Fruit fly (Drosophila melanogaster): ENCODE results near the gene SWIP.

The SWIP gene

DNA sequence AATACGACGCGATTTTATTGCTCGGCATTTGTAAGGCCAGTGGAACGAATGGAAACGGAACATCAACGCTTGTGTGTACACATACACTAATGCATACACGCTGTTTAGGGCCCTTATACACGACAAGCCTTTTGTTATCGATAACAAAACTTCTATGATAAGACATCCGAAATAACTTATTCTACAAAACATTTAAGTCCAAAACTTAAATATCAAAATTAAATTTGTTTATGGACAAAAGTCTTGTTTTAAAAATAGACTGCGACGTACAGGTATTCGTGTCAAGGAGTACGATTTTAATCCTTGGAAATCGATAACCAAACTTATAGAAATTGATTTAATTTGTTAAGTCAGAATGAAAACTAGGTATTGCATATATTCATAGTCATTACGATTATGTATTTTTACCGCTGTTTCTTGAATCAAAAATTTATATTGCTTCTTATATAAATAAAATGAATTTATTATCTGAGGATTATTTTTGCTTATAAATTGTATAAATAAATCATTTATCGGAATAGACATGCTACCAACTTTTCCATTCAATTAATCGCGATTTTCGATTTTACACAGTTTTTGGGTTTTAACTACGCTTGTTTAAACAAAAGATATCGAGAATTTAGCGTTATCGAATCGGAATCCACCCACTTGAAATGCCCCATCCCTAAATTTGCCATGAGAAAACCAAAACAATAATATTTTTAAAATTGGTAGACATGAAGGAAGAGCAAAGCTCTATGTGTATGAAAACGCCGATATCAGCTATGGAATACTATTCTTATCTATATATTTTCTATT, at the start of gene SWIP, which contains the start of gene CG9915:
SWIP (plus strand) TSS at position 632 of the 798 bp plus-strand sequence.
CG9915 (minus strand) TSS at position 61 of the 798 bp plus-strand sequence.
- no peak for TF ChIP-seq h (optimal IDR thresholded peaks at IDR 0.05)
- TF ChIP-seq Myc (optimal IDR thresholded peaks at IDR 0.05) = no peak
- TF ChIP-seq ttk (optimal IDR thresholded peaks at IDR 0.05) = no peak
- TF ChIP-seq psq (optimal IDR thresholded peaks at IDR 0.05) = no peak
- TF ChIP-seq Sin3A (optimal IDR thresholded peaks at IDR 0.05) = no peak
- no peak for TF ChIP-seq insv (optimal IDR thresholded peaks at IDR 0.05)

DNA sequence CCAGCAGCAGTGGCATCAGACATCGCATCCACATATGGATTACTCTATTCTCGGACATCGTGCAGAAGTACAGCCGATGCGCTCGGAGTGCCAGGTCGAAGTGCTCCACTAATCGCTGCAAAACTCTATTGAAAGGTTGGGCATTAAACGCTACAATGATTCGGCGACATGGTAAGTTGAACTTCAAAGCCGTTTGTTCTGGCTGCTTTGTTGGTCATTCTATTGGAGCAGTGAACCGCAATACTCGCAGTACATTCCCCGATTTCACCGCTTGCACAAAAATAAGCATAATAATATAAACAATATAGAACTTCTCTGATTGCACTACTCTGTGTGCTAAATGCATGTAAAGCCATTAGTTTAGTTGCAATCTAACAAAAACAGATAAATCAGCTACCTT, 47.1 kb upstream of the SWIP start, which contains the start of gene CG12507:
CG12507 (minus strand) TSS at position 101 of the 400 bp plus-strand sequence.
- TF ChIP-seq ttk (optimal IDR thresholded peaks at IDR 0.05) (no peak), insv (optimal IDR thresholded peaks at IDR 0.05) (no peak), psq (optimal IDR thresholded peaks at IDR 0.05) (no peak), h (optimal IDR thresholded peaks at IDR 0.05) (no peak), Sin3A (optimal IDR thresholded peaks at IDR 0.05) (no peak), Myc (optimal IDR thresholded peaks at IDR 0.05) (no peak)

DNA sequence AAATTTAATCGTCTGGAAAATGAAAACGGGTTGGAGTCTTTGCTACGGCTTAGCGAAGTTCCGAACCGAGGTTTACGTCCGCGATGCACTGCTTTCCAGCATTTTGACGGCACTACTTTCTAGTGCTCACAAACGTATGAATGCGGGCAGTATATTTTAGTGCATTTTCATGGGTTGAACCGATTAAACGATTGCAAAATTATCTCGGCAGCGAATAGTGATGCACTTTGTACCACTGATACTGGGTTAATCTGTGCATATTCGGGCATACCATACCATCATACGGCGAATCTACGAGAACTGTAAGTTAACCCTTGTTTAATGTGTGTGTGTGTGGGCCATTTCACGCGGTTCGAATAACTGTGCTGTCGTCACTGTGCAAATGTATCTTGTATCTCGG, 42.7 kb upstream of the SWIP start, which contains the start of gene Mfe2:
Mfe2 (plus strand) TSS at position 157 of the 400 bp plus-strand sequence.
- TF ChIP-seq psq (optimal IDR thresholded peaks at IDR 0.05) (no peak), insv (optimal IDR thresholded peaks at IDR 0.05) (no peak), ttk (optimal IDR thresholded peaks at IDR 0.05) (no peak), Sin3A (optimal IDR thresholded peaks at IDR 0.05) (no peak), Myc (optimal IDR thresholded peaks at IDR 0.05) (no peak), h (optimal IDR thresholded peaks at IDR 0.05) (no peak)

DNA sequence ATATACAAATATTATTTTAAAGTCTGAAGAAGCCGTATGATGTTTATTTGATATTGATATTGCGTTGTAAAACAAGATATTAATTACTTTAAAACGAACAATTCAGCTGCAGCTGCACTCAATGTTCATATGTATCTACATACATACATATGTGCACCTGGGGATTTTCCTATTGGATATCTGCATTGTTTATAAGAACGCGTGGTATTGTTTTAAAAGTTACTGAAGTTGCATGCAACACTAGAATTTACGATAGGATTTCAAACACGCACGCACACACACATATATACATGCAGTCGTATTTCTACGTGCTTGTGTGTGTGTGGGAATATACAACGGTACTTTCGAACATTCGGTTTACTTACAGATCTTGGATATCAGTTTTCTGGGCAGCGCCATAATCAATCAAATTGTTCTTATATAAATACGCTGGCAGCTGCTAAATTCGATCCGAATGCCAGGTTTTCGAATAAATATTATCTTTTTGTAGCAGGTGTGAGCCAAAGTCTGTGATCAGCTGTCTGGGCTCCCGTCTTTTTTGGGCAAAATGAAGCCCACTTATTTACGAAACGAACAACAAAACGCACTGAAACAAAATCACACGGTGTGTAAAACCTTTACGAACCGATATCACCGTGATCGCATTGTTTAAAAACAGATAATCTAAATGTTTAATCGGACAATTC, 38.2 kb upstream of the SWIP start:
- TF ChIP-seq h (optimal IDR thresholded peaks at IDR 0.05) (no peak), Myc (optimal IDR thresholded peaks at IDR 0.05) (no peak), insv (optimal IDR thresholded peaks at IDR 0.05) (no peak), psq (optimal IDR thresholded peaks at IDR 0.05) (no peak), Sin3A (optimal IDR thresholded peaks at IDR 0.05) (no peak), ttk (optimal IDR thresholded peaks at IDR 0.05) (no peak)

DNA sequence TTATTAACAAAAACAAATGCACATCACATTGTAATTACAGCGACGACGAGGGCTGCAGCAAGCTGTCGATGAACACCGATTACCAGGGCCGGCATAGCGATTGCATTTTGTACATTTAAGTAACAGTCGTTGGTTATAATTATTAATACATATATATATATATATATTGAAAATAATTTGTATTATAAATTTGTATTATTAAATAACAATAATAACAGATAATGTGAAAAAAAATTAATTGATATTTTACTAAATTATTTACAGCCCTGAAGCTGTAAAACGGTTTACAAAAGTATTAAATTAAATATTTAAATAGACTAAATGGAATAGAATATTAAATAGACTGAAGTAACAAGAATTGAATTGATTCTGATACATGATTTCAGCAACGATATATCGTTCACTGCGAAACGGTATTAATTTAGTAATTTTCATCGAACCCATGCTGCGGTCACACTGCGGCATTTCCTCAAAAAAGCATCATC, 37.6 kb upstream of the SWIP start, which contains the start of the genes kat80 and Prosalpha4:
kat80 (minus strand) TSS at position 327 of the 485 bp plus-strand sequence.
Prosalpha4 (plus strand) TSS at position 417 of the 485 bp plus-strand sequence.
- TF ChIP-seq Sin3A (optimal IDR thresholded peaks at IDR 0.05) (no peak), psq (optimal IDR thresholded peaks at IDR 0.05) (no peak), h (optimal IDR thresholded peaks at IDR 0.05) (no peak), ttk (optimal IDR thresholded peaks at IDR 0.05) (no peak), Myc (optimal IDR thresholded peaks at IDR 0.05) (no peak), insv (optimal IDR thresholded peaks at IDR 0.05) (no peak)

DNA sequence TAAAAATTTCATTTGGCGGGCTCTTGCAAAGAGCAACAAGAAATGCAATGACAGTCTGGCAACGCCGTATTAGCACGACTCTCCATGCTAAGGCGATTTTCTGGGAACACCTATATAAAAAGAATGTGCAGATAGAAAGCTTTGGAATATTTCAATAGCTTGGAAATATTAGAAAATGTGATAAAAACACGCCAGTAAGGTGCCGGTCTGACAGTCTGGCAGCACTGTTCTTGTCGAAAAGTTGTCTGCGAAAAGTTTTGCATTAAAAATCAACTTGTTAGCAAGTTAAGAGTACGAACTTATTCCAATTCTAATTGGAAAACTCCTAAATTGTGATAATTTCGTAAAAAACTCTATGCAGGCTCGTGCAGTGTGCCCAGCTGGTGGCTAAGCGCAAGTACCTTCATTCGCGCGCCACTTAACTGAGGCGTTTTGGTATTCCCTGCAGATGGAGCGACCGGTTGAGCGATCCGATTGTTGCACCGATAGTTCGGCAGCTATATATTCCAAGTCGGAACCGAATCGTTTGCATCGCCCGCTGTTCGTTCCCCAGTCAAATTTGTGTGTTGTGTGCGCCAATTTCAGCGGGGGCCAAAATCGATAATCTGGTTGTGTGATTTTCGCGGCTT, 35.5 kb upstream of the SWIP start, which contains the start of gene eas:
eas (plus strand) TSS at position 451 of the 629 bp plus-strand sequence.
- TF ChIP-seq Myc (optimal IDR thresholded peaks at IDR 0.05) = no peak

DNA sequence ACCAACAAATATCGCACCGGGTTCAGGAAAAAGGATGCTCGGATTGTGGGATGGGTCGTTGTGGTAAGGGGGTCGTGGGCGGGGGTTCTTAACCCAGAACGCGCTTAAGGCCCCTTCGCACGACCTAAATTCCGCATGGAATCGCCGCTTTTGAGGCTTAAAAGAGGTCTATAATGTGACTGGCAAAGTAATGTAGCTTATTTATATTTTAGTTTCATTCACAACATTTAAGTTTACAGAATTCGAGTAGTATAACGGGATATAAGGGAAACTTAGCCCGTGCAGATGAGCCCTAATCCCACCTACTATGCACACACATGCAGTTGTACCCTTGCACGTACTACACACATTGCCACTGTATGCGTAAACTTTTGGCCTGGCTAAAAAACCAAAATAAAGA, 34.7 kb upstream of the SWIP start:
- TF ChIP-seq insv (optimal IDR thresholded peaks at IDR 0.05) = no peak
- no peak for TF ChIP-seq Myc (optimal IDR thresholded peaks at IDR 0.05)
- no peak for TF ChIP-seq psq (optimal IDR thresholded peaks at IDR 0.05)
- no peak for TF ChIP-seq Sin3A (optimal IDR thresholded peaks at IDR 0.05)
- no peak for TF ChIP-seq h (optimal IDR thresholded peaks at IDR 0.05)
- no peak for TF ChIP-seq ttk (optimal IDR thresholded peaks at IDR 0.05)

DNA sequence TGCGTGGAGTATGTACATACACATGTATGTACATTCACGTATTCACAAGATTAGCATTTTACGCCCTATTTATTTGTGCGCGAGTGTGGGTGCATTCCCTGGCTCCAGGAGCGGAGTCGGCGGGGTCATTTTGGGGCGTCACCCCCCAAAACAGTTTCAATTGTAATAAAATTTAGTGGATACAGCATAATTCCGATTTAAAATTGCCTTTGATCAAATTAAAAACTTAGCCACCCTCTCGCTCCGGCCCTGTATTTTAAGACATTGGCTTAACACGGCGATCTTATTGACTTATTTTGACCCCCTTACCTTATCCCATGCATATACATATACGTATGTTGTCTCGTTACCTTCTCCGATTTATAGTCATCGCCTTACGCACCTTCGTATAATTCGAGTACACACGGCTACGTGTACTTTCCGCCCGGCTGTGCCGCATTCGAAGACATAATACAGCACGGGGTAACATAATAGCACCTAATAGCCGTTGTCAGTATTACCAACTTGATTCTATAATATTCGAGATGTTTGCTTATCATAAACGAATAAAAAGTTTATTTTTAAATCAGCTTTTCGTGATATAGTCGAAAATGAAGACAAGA, 34.1 kb upstream of the SWIP start:
- TF ChIP-seq Myc (optimal IDR thresholded peaks at IDR 0.05) = no peak
- TF ChIP-seq insv (optimal IDR thresholded peaks at IDR 0.05) = no peak
- no peak for TF ChIP-seq h (optimal IDR thresholded peaks at IDR 0.05)
- TF ChIP-seq ttk (optimal IDR thresholded peaks at IDR 0.05) = no peak
- TF ChIP-seq Sin3A (optimal IDR thresholded peaks at IDR 0.05) = no peak
- no peak for TF ChIP-seq psq (optimal IDR thresholded peaks at IDR 0.05)

DNA sequence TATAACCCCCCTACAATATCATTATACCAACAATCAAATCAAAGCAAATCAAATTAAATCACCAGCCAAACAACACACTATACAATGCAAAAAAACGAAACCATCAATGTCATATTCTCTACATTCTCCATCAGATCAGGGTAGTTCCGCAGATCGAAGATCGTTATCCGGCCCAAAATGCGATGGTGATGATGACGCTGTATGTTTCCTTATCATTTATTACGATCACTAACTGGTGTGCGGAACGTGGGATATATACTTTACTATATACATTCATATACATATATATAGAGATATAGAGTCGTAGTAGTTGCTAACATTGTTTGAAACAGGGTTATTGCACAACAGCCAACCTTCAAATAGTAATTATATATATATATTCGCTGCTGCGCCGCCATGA, 32.2 kb upstream of the SWIP start:
- TF ChIP-seq ttk (optimal IDR thresholded peaks at IDR 0.05) = no peak
- TF ChIP-seq psq (optimal IDR thresholded peaks at IDR 0.05) = no peak
- no peak for TF ChIP-seq Sin3A (optimal IDR thresholded peaks at IDR 0.05)
- TF ChIP-seq h (optimal IDR thresholded peaks at IDR 0.05) = no peak
- TF ChIP-seq Myc (optimal IDR thresholded peaks at IDR 0.05) = no peak
- no peak for TF ChIP-seq insv (optimal IDR thresholded peaks at IDR 0.05)

DNA sequence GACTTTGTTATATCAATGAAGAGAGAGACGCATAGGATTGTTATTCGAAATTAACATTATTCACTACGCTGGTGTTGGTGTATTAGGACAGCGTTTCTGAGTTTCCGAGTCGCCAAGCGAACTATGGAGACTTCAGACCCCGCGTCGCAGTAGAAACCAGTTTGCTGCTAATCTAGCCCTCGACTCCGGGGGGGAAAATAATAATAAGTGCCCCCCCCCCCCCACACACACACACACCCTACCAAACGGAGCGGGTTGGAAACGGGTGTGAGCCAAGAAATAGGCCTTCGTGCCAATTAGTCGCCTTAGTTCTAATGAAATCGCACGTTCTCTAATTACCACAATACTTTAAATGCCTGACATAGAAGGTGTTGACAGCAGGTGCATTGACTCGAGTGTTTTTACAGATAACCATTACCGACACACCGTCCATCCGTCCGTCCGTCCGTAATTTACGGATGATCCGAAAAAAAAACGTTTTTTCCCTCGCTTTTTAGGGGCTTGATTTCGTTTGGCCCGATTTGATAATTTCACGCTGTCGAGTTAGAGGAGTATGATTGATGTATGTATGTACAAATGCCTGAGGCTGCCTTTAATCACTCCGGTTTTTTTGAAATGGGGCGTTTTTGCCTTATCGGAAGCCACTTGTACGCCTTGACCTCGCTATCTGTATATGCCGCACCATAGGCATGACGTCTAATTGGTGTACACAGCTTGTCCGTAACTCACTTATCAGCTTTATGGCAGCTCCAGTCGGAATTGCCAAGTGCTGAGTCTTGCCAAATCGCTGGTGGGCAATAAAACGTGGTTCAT, 31.6 kb upstream of the SWIP start:
- TF ChIP-seq Sin3A (optimal IDR thresholded peaks at IDR 0.05) (no peak), insv (optimal IDR thresholded peaks at IDR 0.05) (no peak), h (optimal IDR thresholded peaks at IDR 0.05) (no peak)

DNA sequence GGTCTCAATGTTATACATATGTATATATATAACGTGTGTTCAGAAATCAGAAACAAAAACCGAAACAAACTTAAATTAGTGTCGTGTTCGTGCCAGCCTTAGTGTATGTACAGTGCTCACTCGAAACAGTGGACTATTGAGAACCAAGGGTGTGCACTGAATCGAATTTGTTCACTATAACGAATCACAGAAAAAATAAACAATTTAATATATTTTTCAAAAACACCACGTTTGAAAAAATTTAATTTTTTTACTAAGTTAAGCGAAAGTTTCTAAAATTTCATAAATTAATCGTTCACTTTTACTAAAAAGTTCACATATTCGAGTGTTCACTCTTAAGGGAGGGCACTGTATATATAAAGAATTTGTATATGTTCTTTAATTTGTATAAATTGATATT, 28.3 kb upstream of the SWIP start:
- TF ChIP-seq psq (optimal IDR thresholded peaks at IDR 0.05) = no peak
- no peak for TF ChIP-seq Myc (optimal IDR thresholded peaks at IDR 0.05)
- no peak for TF ChIP-seq Sin3A (optimal IDR thresholded peaks at IDR 0.05)
- no peak for TF ChIP-seq h (optimal IDR thresholded peaks at IDR 0.05)
- no peak for TF ChIP-seq ttk (optimal IDR thresholded peaks at IDR 0.05)
- no peak for TF ChIP-seq insv (optimal IDR thresholded peaks at IDR 0.05)
